Worm (Caenorhabditis elegans) whole organism, early embryonic: ENCODE data around the gene F18A11.2.
A peak's percentile ranks its signal among the peaks of the same experiment; 100 is the strongest.
"Not testable (repeated sequence)": the region's sequence is repeated elsewhere in the genome, so short reads cannot be mapped to it uniquely, and the experiment has no call there.

Experiments used
- F13C5.2 ChIP-seq: sonication (generic microtip); optimal IDR thresholded peaks from 2 replicates; lab custom pipeline; 2017; ENCODE audit warnings: mild to moderate bottlenecking, missing genetic modification characterization, inconsistent platforms, missing compliant biosample characterization
- aly-1 ChIP-seq: sonication (generic microtip); optimal IDR thresholded peaks from 2 replicates; lab custom pipeline; 2016; ENCODE audit warnings: missing genetic modification characterization, missing compliant biosample characterization
- ama-1 ChIP-seq: fragments of 150-350 bp; optimal IDR thresholded peaks from 2 replicates; lab custom pipeline; 2014
- ceh-13 ChIP-seq: fragments of 200-800 bp; sonication (Bioruptor generic); optimal IDR thresholded peaks from 2 replicates; lab custom pipeline; 2018; ENCODE audit warnings: mild to moderate bottlenecking, missing genetic modification characterization, missing compliant biosample characterization
- ceh-36 ChIP-seq: sonication (generic microtip); optimal IDR thresholded peaks from 2 replicates; lab custom pipeline; 2016; ENCODE audit warnings: missing genetic modification characterization, inconsistent platforms, missing compliant biosample characterization
- ets-7 ChIP-seq: sonication (generic microtip); optimal IDR thresholded peaks from 2 replicates; lab custom pipeline; 2016; ENCODE audit warnings: missing genotype, missing genetic modification characterization, missing compliant biosample characterization
- flt-1 ChIP-seq: fragments of 200-800 bp; sonication (Bioruptor generic); IDR thresholded peaks from 2 replicates; pipeline ENCODE4 v1.3.6; 2022; ENCODE audit warnings: missing genetic modification characterization, missing compliant biosample characterization
- hmbx-1 ChIP-seq: sonication (generic microtip); optimal IDR thresholded peaks from 2 replicates; lab custom pipeline; 2016; ENCODE audit warnings: mild to moderate bottlenecking, missing genetic modification characterization, missing compliant biosample characterization
- hmg-4 ChIP-seq: fragments of 200-800 bp; sonication (Bioruptor generic); optimal IDR thresholded peaks from 2 replicates; lab custom pipeline; 2018; ENCODE audit warnings: mild to moderate bottlenecking, missing genetic modification characterization, missing compliant biosample characterization
- hnd-1 ChIP-seq: sonication (generic microtip); optimal IDR thresholded peaks from 2 replicates; lab custom pipeline; 2016; ENCODE audit warnings: missing genetic modification characterization, missing compliant biosample characterization
- pes-1 ChIP-seq: fragments of 200-800 bp; sonication (Bioruptor generic); IDR thresholded peaks from 2 replicates; pipeline ENCODE4 v1.3.6; 2022; ENCODE audit warnings: missing genetic modification reagents, missing genetic modification characterization, missing compliant biosample characterization
- scrt-1 ChIP-seq: fragments of 200-800 bp; sonication (Bioruptor generic); IDR thresholded peaks from 2 replicates; pipeline ENCODE4 v1.3.6; 2022; ENCODE audit warnings: missing genetic modification characterization, missing compliant biosample characterization
- sea-1 ChIP-seq: fragments of 200-800 bp; sonication (Bioruptor generic); conservative IDR thresholded peaks from 2 replicates; pipeline ENCODE4 v1.3.6; 2022; ENCODE audit warnings: missing genetic modification characterization, missing compliant biosample characterization
- tbx-11 ChIP-seq: fragments of 200-800 bp; sonication (Bioruptor generic); IDR thresholded peaks from 2 replicates; pipeline ENCODE4 v1.3.6; 2022; ENCODE audit warnings: missing genetic modification characterization, missing compliant biosample characterization
- tbx-37 ChIP-seq: fragments of 200-800 bp; sonication (Bioruptor generic); conservative IDR thresholded peaks from 2 replicates; pipeline ENCODE4 v1.3.6; 2022; ENCODE audit warnings: missing genetic modification reagents, missing genetic modification characterization, missing compliant biosample characterization
- tra-4 ChIP-seq: sonication (generic microtip); optimal IDR thresholded peaks from 2 replicates; lab custom pipeline; 2017; ENCODE audit warnings: missing genetic modification characterization, missing compliant biosample characterization

F18A11.2 gene

DNA sequence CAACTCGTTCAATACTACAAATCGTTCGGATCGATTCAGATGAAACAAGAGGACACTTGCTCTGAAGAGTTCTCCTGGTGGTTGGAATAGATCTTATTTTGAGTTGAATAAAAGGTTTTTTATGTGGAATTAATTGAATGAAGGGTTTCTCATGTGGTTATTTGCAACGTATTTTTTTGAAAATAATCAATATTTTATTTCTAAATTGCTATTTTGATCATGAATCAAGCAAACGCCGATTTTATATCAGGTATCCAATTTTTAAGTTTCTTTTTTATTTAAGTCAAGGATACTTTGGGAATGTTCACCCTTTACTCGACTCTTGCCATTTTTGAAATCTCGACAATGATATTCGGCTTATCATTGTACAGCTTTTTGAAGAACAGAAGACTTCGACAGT, 49.1 kb downstream of the F18A11.2 start, which contains the start of gene Y81G3A.2:
Y81G3A.2 (plus strand) TSS at position 301 of the 400 bp plus-strand sequence.
- not testable (repeated sequence) for TF ChIP-seq ama-1 (lab: Kevin White, UChicago); hmg-4 (GFP tag; lab: Kevin White, UChicago); hmbx-1 (tag; lab: Kevin White, UChicago)

DNA sequence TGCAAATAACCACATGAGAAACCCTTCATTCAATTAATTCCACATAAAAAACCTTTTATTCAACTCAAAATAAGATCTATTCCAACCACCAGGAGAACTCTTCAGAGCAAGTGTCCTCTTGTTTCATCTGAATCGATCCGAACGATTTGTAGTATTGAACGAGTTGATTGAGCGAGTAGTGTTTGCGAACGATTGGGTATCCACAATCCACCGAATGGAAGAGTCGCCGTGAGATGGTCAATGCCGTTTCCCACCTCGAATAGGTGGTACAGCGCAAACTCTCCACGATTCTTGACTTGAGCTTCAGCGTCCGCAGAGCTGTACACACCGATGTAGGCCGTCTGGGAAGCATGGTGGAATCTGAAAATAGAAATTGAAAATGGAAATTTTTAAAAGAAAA, 50.9 kb downstream of the F18A11.2 start, which contains the start of gene Y81G3A.6:
Y81G3A.6 (minus strand) TSS at position 101 of the 400 bp plus-strand sequence.
- TF ChIP-seq pes-1 (GFP tag; lab: Robert Waterston, UW); tra-4 (tag; lab: Kevin White, UChicago); scrt-1 (GFP tag; lab: Robert Waterston, UW): not testable (repeated sequence)

DNA sequence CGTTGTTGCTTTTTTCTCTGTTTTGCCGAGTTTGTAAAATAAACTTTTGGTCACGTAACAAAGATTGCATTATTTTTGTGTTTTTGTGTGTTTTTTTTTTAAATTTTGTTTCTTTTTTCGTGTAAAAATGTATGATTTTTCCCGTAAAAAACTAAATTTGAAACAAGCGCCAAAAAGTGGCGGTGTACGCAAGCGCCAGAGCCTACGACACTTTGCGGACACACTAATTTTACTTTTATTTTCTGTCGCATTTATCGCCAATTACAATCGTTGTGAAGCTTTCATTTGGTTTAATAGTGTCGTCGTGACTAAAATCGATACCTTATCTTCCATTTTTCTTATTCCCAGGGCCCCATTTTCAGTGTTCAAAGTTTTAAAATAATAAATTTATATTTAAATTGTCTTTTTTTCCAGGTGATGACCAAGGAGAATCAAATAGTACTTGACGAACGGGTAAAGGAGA, 52.3 kb downstream of the F18A11.2 start, which contains the start of the genes Y81G3A.1 and gcn-2:
Y81G3A.1 (minus strand) TSS at position 175 of the 463 bp plus-strand sequence.
gcn-2 (plus strand) TSS at position 413 of the 463 bp plus-strand sequence.
- TF ChIP-seq tbx-11 (no peak), F13C5.2 (tag; lab: Kevin White, UChicago) (peak; percentile 38), aly-1 (no peak), flt-1 (GFP tag; lab: Robert Waterston, UW) (no peak)

DNA sequence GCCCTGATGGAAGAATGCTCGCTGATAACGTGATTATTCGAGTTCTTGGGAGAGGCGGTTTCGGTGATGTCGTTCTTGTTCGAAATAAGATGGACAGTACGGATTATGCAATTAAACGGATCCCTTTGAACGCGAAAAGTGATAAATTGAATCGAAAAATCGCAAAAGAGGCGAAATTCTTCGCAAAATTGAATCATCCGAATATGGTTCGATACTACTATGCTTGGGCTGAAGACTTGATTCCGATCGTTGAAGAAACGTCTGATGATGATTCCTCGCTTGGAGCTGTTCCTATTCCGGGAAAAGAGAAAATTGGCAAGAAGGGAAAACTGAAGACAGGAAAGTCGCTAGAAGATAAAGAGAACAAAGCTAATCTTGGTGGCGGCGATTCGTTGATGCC, 54.5 kb downstream of the F18A11.2 start:
- TF ChIP-seq aly-1 (no peak), ceh-36 (tag; lab: Kevin White, UChicago) (no peak), tbx-11 (no peak), ceh-13 (GFP tag; lab: Kevin White, UChicago) (no peak), flt-1 (GFP tag; lab: Robert Waterston, UW) (no peak), tra-4 (tag; lab: Kevin White, UChicago) (no peak), tbx-37 (GFP tag; lab: Robert Waterston, UW) (no peak), ets-7 (no peak), scrt-1 (GFP tag; lab: Robert Waterston, UW) (no peak), pes-1 (GFP tag; lab: Robert Waterston, UW) (no peak), hmg-4 (GFP tag; lab: Kevin White, UChicago) (no peak), ama-1 (lab: Kevin White, UChicago) (no peak), sea-1 (GFP tag; lab: Robert Waterston, UW) (no peak), F13C5.2 (tag; lab: Kevin White, UChicago) (no peak), hnd-1 (tag; lab: Kevin White, UChicago) (no peak)
